Fruit fly (Drosophila melanogaster): ENCODE data around the gene GMF.

Gene GMF

DNA sequence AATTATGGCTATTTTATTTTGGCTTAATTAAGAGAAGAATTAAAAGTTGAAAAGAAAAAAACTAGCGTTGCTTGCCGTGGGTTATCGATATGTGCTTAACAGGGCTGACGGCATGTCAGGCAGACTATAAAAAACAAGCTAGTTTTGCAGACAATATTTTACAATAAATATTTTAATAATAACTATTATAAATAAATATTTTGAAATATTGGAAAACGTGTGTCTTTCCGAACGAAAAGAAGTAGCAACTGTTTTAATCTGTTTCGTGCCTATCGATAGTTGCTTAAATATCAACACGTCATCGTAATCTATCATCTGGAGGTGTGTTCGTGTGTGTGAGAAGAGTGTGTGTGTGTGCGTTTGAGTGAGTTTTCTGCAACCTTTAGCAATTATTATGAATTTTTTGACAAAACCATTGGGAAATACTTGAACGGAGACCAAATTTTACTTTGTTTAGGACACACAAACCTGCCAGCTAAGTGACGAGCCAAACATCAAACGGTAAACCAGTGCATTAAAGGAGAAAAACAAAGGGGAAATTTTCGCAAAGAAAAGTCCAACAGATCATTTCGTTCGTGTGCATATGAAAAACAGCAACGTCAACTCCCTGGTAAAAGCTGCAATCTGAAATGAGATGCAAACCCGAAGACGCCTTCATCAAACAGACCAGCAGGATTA, 4.4 kb upstream of the GMF start, which contains the start of the genes CG5861 and Syx5 (continued):
- TF ChIP-seq CG3838 (GFP tag; optimal IDR thresholded peaks at IDR 0.05) (no peak), Tbp (GFP tag; optimal IDR thresholded peaks at IDR 0.05) (no peak), CG1603 (tag; optimal IDR thresholded peaks at IDR 0.05) (no peak), yki (optimal IDR thresholded peaks at IDR 0.05) (no peak), tin (GFP tag; optimal IDR thresholded peaks at IDR 0.05) (peak; percentile 33), stwl (tag; optimal IDR thresholded peaks at IDR 0.05) (peak; percentile 67), HLHmδ (GFP tag; optimal IDR thresholded peaks at IDR 0.05) (no peak), CHES-1-like (GFP tag; optimal IDR thresholded peaks at IDR 0.05) (no peak), maf-S (GFP tag; optimal IDR thresholded peaks at IDR 0.05) (no peak), phol (tag; optimal IDR thresholded peaks at IDR 0.05) (peak; percentile 70), dimm (GFP tag; IDR thresholded peaks at IDR 0.05) (no peak), tna (GFP tag; IDR thresholded peaks at IDR 0.05; ENCODE audit: partially characterized antibody) (peak; percentile 79), Gug (GFP tag; IDR thresholded peaks at IDR 0.05) (peak; percentile 60; the same call in 2 of the 4 replicates), al (GFP tag; IDR thresholded peaks at IDR 0.05) (peak; percentile 60), BEAF-32 (GFP tag; optimal IDR thresholded peaks at IDR 0.05) (peak; percentile 86), ind (GFP tag; optimal IDR thresholded peaks at IDR 0.05) (peak; percentile 62), Nf-YA (GFP tag; IDR thresholded peaks at IDR 0.05) (no peak), CG15601 (tag; optimal IDR thresholded peaks at IDR 0.05) (peak; percentile 69), Awh (GFP tag; IDR thresholded peaks at IDR 0.05) (no peak), vfl (GFP tag; optimal IDR thresholded peaks at IDR 0.05) (no peak), CG18476 (GFP tag; optimal IDR thresholded peaks at IDR 0.05) (no peak), sob (GFP tag; IDR thresholded peaks at IDR 0.05) (peak; percentile 68; the same call in 1 of the 2 replicates), D19B (GFP tag; optimal IDR thresholded peaks at IDR 0.05) (peak; percentile 17), Bteb2 (GFP tag; optimal IDR thresholded peaks at IDR 0.05) (peak; percentile 2), gro (GFP tag; optimal IDR thresholded peaks at IDR 0.05) (no peak), CG18262 (tag; optimal IDR thresholded peaks at IDR 0.05) (peak; percentile 62), ems (GFP tag; optimal IDR thresholded peaks at IDR 0.05) (no peak), br (optimal IDR thresholded peaks at IDR 0.05) (no peak), emc (GFP tag; optimal IDR thresholded peaks at IDR 0.05) (no peak), sug (tag; optimal IDR thresholded peaks at IDR 0.05) (peak; percentile 81), Nf-YC (tag; optimal IDR thresholded peaks at IDR 0.05) (peak; percentile 75), CG17359 (tag; optimal IDR thresholded peaks at IDR 0.05) (peak; percentile 93), Blimp-1 (GFP tag; optimal IDR thresholded peaks at IDR 0.05) (no peak), CG10543 (GFP tag; optimal IDR thresholded peaks at IDR 0.05) (peak; percentile 75), ap (GFP tag; IDR thresholded peaks at IDR 0.05) (no peak), CG33557 (GFP tag; optimal IDR thresholded peaks at IDR 0.05) (peak; percentile 59), CG43689 (GFP tag; IDR thresholded peaks at IDR 0.05) (no peak), lola (GFP tag; optimal IDR thresholded peaks at IDR 0.05) (peak in 1 of 3 experiments; percentile 36), hbn (GFP tag; IDR thresholded peaks at IDR 0.05; ENCODE audit: partially characterized antibody) (peak; percentile 91), odd (GFP tag; optimal IDR thresholded peaks at IDR 0.05) (peak; percentile 16), Fer2 (tag; optimal IDR thresholded peaks at IDR 0.05) (peak; percentile 42), h (optimal IDR thresholded peaks at IDR 0.05) (no peak), chn (GFP tag; optimal IDR thresholded peaks at IDR 0.05) (no peak), CG7987 (GFP tag; optimal IDR thresholded peaks at IDR 0.05) (peak; percentile 17), pho (GFP tag; optimal IDR thresholded peaks at IDR 0.05) (no peak), CG1529 (GFP tag; optimal IDR thresholded peaks at IDR 0.05) (peak; percentile 1), CG3163 (GFP tag; optimal IDR thresholded peaks at IDR 0.05) (no peak), sim (GFP tag; IDR thresholded peaks at IDR 0.05) (no peak), Camta (GFP tag; optimal IDR thresholded peaks at IDR 0.05) (no peak), CG1792 (GFP tag; optimal IDR thresholded peaks at IDR 0.05) (no peak), CG7271 (tag; optimal IDR thresholded peaks at IDR 0.05) (no peak)

Measured in whole organism, embryonic.